Fruit fly (Drosophila melanogaster) whole organism, embryonic: Measurements from ENCODE around the gene ebd1.

Source experiments
- ATbp ChIP-seq: fragments of 200-800 bp; sonication (Bioruptor generic); optimal IDR thresholded peaks from 2 replicates; lab custom pipeline; 2017; ENCODE audit warnings: missing biosample characterization, mild to moderate bottlenecking, missing genetic modification characterization, missing genetic modification reagents
- CG10147 ChIP-seq: fragments of 200-800 bp; sonication (Bioruptor generic); optimal IDR thresholded peaks from 2 replicates; lab custom pipeline; 2019; ENCODE audit warnings: missing biosample characterization, mild to moderate bottlenecking, missing genetic modification characterization, moderate library complexity
- CG10209 ChIP-seq: fragments of 200-800 bp; sonication (Bioruptor generic); optimal IDR thresholded peaks from 3 replicates; lab custom pipeline; 2017; ENCODE audit warnings: missing biosample characterization, mild to moderate bottlenecking, missing genetic modification characterization, missing genetic modification reagents
- CG10543 ChIP-seq: fragments of 200-800 bp; sonication (Bioruptor generic); optimal IDR thresholded peaks from 3 replicates; lab custom pipeline; 2017; ENCODE audit warnings: missing biosample characterization, mild to moderate bottlenecking, missing genetic modification characterization, moderate library complexity
- CG11247 ChIP-seq: fragments of 200-800 bp; sonication (Bioruptor generic); IDR thresholded peaks from 2 replicates; pipeline ENCODE4 v1.3.6; 2022; ENCODE audit warnings: missing biosample characterization, missing genetic modification characterization
- CG11398 ChIP-seq: fragments of 200-800 bp; sonication (Bioruptor generic); optimal IDR thresholded peaks from 2 replicates; lab custom pipeline; 2016; ENCODE audit warnings: missing biosample characterization, missing genetic modification characterization
- CG11696 ChIP-seq: fragments of 200-800 bp; sonication (Bioruptor generic); IDR thresholded peaks from 2 replicates; pipeline ENCODE4 v1.3.6; 2022; ENCODE audit warnings: missing biosample characterization, missing genetic modification characterization
- CG1792 ChIP-seq: fragments of 200-800 bp; sonication (Bioruptor generic); optimal IDR thresholded peaks from 2 replicates; lab custom pipeline; 2016; ENCODE audit warnings: missing biosample characterization, missing genetic modification characterization
- CG18599 ChIP-seq: fragments of 200-800 bp; sonication (Bioruptor generic); optimal IDR thresholded peaks from 3 replicates; lab custom pipeline; 2017; ENCODE audit warnings: missing biosample characterization, missing genetic modification characterization, mild to moderate bottlenecking, moderate library complexity, missing genetic modification reagents
- CG2202 ChIP-seq: fragments of 200-800 bp; sonication (Bioruptor generic); optimal IDR thresholded peaks from 2 replicates; lab custom pipeline; 2018; ENCODE audit warnings: missing biosample characterization, mild to moderate bottlenecking, missing genetic modification characterization
- CG2678 ChIP-seq: fragments of 200-800 bp; sonication (Bioruptor generic); optimal IDR thresholded peaks from 3 replicates; lab custom pipeline; 2019; ENCODE audit warnings: missing biosample characterization, mild to moderate bottlenecking, missing genetic modification characterization, moderate library complexity
- CG2875 ChIP-seq: fragments of 200-800 bp; sonication (Bioruptor generic); optimal IDR thresholded peaks from 2 replicates; lab custom pipeline; 2017; ENCODE audit warnings: missing biosample characterization, mild to moderate bottlenecking, missing genetic modification characterization, missing genetic modification reagents
- CG3407 ChIP-seq: fragments of 200-800 bp; sonication (Bioruptor generic); optimal IDR thresholded peaks from 2 replicates; lab custom pipeline; 2018; ENCODE audit warnings: missing biosample characterization, mild to moderate bottlenecking, missing genetic modification characterization
- CG34224 ChIP-seq: fragments of 200-800 bp; sonication (Bioruptor generic); IDR thresholded peaks from 3 replicates; pipeline ENCODE4 v1.3.6; 2022; ENCODE audit warnings: missing biosample characterization, missing genetic modification characterization; ENCODE audit not compliant: partially characterized antibody
- CG6689 ChIP-seq: fragments of 200-800 bp; sonication (Bioruptor generic); IDR thresholded peaks from 2 replicates; pipeline ENCODE4 v1.3.6; 2022; ENCODE audit warnings: missing biosample characterization, missing genetic modification characterization
- CG7928 ChIP-seq: fragments of 200-800 bp; sonication (Bioruptor generic); optimal IDR thresholded peaks from 2 replicates; lab custom pipeline; 2017; ENCODE audit warnings: missing biosample characterization, mild to moderate bottlenecking, missing genetic modification characterization
- CG7987 ChIP-seq: fragments of 200-800 bp; sonication (Bioruptor generic); optimal IDR thresholded peaks from 2 replicates; lab custom pipeline; 2018; ENCODE audit warnings: missing biosample characterization, mild to moderate bottlenecking, missing genetic modification characterization, moderate library complexity
- CG8281 ChIP-seq: fragments of 200-800 bp; sonication (Bioruptor generic); optimal IDR thresholded peaks from 2 replicates; lab custom pipeline; 2018; ENCODE audit warnings: missing biosample characterization, mild to moderate bottlenecking, missing genetic modification characterization, moderate library complexity
- Dek ChIP-seq: fragments of 200-800 bp; sonication (Bioruptor generic); optimal IDR thresholded peaks from 3 replicates; lab custom pipeline; 2019; ENCODE audit warnings: missing biosample characterization, mild to moderate bottlenecking, missing genetic modification characterization, moderate library complexity
- Dfd ChIP-seq, 2 experiments: fragments of >200 bp; optimal IDR thresholded peaks; 2 replicates each; lab custom pipeline; 2017; ENCODE audit warnings: missing biosample characterization in 2 of 2, missing genetic modification characterization in 2 of 2
- Eip74EF ChIP-seq, 2 experiments: fragments of 200-800 bp in 1 of 2; fragments of >200 bp in 1 of 2; sonication (Bioruptor generic) in 1 of 2; optimal IDR thresholded peaks; 2 replicates each; lab custom pipeline; 2017 to 2019; ENCODE audit warnings: missing biosample characterization in 2 of 2, missing genetic modification characterization in 2 of 2, mild to moderate bottlenecking in 1 of 2, moderate library complexity in 1 of 2
- GATAe ChIP-seq: fragments of 200-800 bp; sonication (Bioruptor generic); conservative IDR thresholded peaks from 2 replicates; pipeline ENCODE4 v1.3.6; 2022; ENCODE audit warnings: missing biosample characterization, missing genetic modification characterization
- HHEX ChIP-seq: fragments of 200-800 bp; sonication (Bioruptor generic); optimal IDR thresholded peaks from 3 replicates; lab custom pipeline; 2017; ENCODE audit warnings: missing biosample characterization, mild to moderate bottlenecking, missing genetic modification characterization, missing genetic modification reagents
- HLHmδ ChIP-seq: fragments of 200-800 bp; sonication (Bioruptor generic); optimal IDR thresholded peaks from 2 replicates; lab custom pipeline; 2018; ENCODE audit warnings: missing biosample characterization, mild to moderate bottlenecking, missing genetic modification characterization, moderate library complexity
- Mes4 ChIP-seq: fragments of 200-800 bp; sonication (Bioruptor generic); optimal IDR thresholded peaks from 2 replicates; lab custom pipeline; 2016; ENCODE audit warnings: missing biosample characterization, missing genetic modification characterization
- Oli ChIP-seq: fragments of 200-800 bp; sonication (Bioruptor generic); optimal IDR thresholded peaks from 2 replicates; lab custom pipeline; 2018; ENCODE audit warnings: missing biosample characterization, mild to moderate bottlenecking, missing genetic modification characterization, moderate library complexity
- Six4 ChIP-seq: fragments of 200-800 bp; sonication (Bioruptor generic); optimal IDR thresholded peaks from 2 replicates; lab custom pipeline; 2016; ENCODE audit warnings: missing biosample characterization, missing genetic modification characterization
- Usf ChIP-seq: fragments of 200-800 bp; sonication (Bioruptor generic); optimal IDR thresholded peaks from 2 replicates; lab custom pipeline; 2017; ENCODE audit warnings: missing genotype, missing biosample characterization, missing genetic modification characterization
- aop ChIP-seq: fragments of 200-800 bp; sonication (Bioruptor generic); IDR thresholded peaks from 2 replicates; pipeline ENCODE4 v1.3.6; 2022; ENCODE audit warnings: missing biosample characterization, missing genetic modification characterization
- ara ChIP-seq: fragments of 200-800 bp; sonication (Bioruptor generic); IDR thresholded peaks from 2 replicates; pipeline ENCODE4 v1.3.6; 2022; ENCODE audit warnings: missing biosample characterization, missing genetic modification characterization
- bbx ChIP-seq: fragments of 200-800 bp; sonication (Bioruptor generic); IDR thresholded peaks from 2 replicates; pipeline ENCODE4 v1.3.6; 2022; ENCODE audit warnings: missing biosample characterization, missing genetic modification characterization; ENCODE audit not compliant: partially characterized antibody
- chif ChIP-seq, 2 experiments: fragments of 200-800 bp; sonication (Bioruptor generic); optimal IDR thresholded peaks; 3 replicates each; lab custom pipeline; 2016; ENCODE audit warnings: missing biosample characterization in 2 of 2, missing genetic modification characterization in 2 of 2
- crol ChIP-seq: fragments of 200-800 bp; sonication (Bioruptor generic); IDR thresholded peaks from 2 replicates; pipeline ENCODE4 v1.3.6; 2022; ENCODE audit warnings: missing biosample characterization, missing genetic modification characterization
- dmrt99B ChIP-seq: fragments of 200-800 bp; sonication (Bioruptor generic); optimal IDR thresholded peaks from 2 replicates; lab custom pipeline; 2018; ENCODE audit warnings: missing biosample characterization, mild to moderate bottlenecking, missing genetic modification characterization, moderate library complexity
- ems ChIP-seq: fragments of 200-800 bp; sonication (Bioruptor generic); optimal IDR thresholded peaks from 3 replicates; lab custom pipeline; 2016; ENCODE audit warnings: missing biosample characterization, missing genetic modification characterization
- gcm ChIP-seq: fragments of 200-800 bp; sonication (Bioruptor generic); optimal IDR thresholded peaks from 2 replicates; lab custom pipeline; 2019; ENCODE audit warnings: missing biosample characterization, mild to moderate bottlenecking, missing genetic modification characterization, moderate library complexity
- ind ChIP-seq: fragments of 200-800 bp; sonication (Bioruptor generic); optimal IDR thresholded peaks from 3 replicates; lab custom pipeline; 2016; ENCODE audit warnings: missing biosample characterization, missing genetic modification characterization
- kah ChIP-seq: fragments of 200-800 bp; sonication (Bioruptor generic); optimal IDR thresholded peaks from 2 replicates; lab custom pipeline; 2018; ENCODE audit warnings: missing biosample characterization, mild to moderate bottlenecking, missing genetic modification characterization
- mirr ChIP-seq: fragments of 200-800 bp; sonication (Bioruptor generic); optimal IDR thresholded peaks from 3 replicates; lab custom pipeline; 2018; ENCODE audit warnings: missing biosample characterization, mild to moderate bottlenecking, missing genetic modification characterization
- mld ChIP-seq: fragments of 200-800 bp; sonication (Bioruptor generic); IDR thresholded peaks from 3 replicates; pipeline ENCODE4 v1.3.6; 2022; ENCODE audit warnings: missing biosample characterization, missing genetic modification characterization; ENCODE audit not compliant: partially characterized antibody
- nau ChIP-seq: fragments of 200-800 bp; sonication (Bioruptor generic); optimal IDR thresholded peaks from 3 replicates; lab custom pipeline; 2017; ENCODE audit warnings: missing biosample characterization, mild to moderate bottlenecking, missing genetic modification characterization, missing genetic modification reagents
- nmo ChIP-seq: fragments of 200-800 bp; sonication (Bioruptor generic); optimal IDR thresholded peaks from 2 replicates; lab custom pipeline; 2018; ENCODE audit warnings: missing biosample characterization, mild to moderate bottlenecking, missing genetic modification characterization, moderate library complexity
- peb ChIP-seq: fragments of 200-800 bp; sonication (Bioruptor generic); IDR thresholded peaks from 2 replicates; pipeline ENCODE4 v1.3.6; 2022; ENCODE audit warnings: missing biosample characterization, missing genetic modification characterization
- scrt ChIP-seq: fragments of 200-800 bp; sonication (Bioruptor generic); optimal IDR thresholded peaks from 2 replicates; lab custom pipeline; 2018; ENCODE audit warnings: missing biosample characterization, mild to moderate bottlenecking, missing genetic modification characterization, moderate library complexity
- sd ChIP-seq: fragments of 200-800 bp; sonication (Bioruptor generic); optimal IDR thresholded peaks from 3 replicates; lab custom pipeline; 2018; ENCODE audit warnings: missing biosample characterization, mild to moderate bottlenecking, missing genetic modification characterization, moderate library complexity
- sim ChIP-seq: fragments of 200-800 bp; sonication (Bioruptor generic); IDR thresholded peaks from 2 replicates; pipeline ENCODE4 v1.3.6; 2022; ENCODE audit warnings: missing biosample characterization, missing genetic modification characterization
- sna ChIP-seq: fragments of 200-800 bp; sonication (Bioruptor generic); IDR thresholded peaks from 2 replicates; pipeline ENCODE4 v1.3.6; 2022; ENCODE audit warnings: missing biosample characterization, missing genetic modification characterization; ENCODE audit not compliant: partially characterized antibody
- sob ChIP-seq: fragments of 200-800 bp; sonication (Bioruptor generic); IDR thresholded peaks from 2 replicates; pipeline ENCODE4 v1.3.6; 2022; ENCODE audit warnings: missing biosample characterization, missing genetic modification characterization
- toy ChIP-seq: fragments of 200-800 bp; sonication (Bioruptor generic); IDR thresholded peaks from 2 replicates; pipeline ENCODE4 v1.3.6; 2022; ENCODE audit warnings: missing biosample characterization, missing genetic modification characterization
- usp ChIP-seq: fragments of >200 bp; optimal IDR thresholded peaks from 2 replicates; lab custom pipeline; 2017; ENCODE audit warnings: missing biosample characterization, missing genetic modification characterization

The ebd1 gene

DNA sequence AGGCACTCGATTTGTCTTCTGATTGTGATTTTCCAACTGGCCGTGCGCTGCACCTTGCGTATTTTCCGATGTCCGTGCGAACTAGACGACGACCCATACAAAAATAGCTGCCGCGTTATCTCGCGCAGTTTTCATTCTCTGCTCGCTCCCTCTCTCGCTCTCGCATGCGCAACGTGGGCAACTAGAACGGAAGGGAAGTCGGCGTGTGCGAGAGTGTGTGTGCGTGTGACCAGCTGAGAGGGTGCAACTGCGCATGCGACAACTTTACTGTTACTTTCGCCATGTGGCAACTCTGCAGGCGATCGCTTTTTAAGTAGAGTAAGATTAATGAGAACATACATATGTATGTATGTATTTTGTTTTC lies at the start of gene ebd1 (continued):
- peak; percentile 34; the same call in 1 of the 2 replicates for TF ChIP-seq aop (GFP tag; lab: Robert Waterston, UW)
- TF ChIP-seq sob (GFP tag; lab: Robert Waterston, UW): no peak
- TF ChIP-seq chif (GFP tag; optimal IDR thresholded peaks at IDR 0.05; lab: Kevin White, UChicago): no peak
- TF ChIP-seq CG10543 (GFP tag; lab: Kevin White, UChicago): no peak
- no peak for TF ChIP-seq toy (GFP tag; lab: Robert Waterston, UW)
- no peak for TF ChIP-seq Eip74EF (GFP tag; optimal IDR thresholded peaks at IDR 0.05; lab: Kevin White, UChicago)
- no peak for TF ChIP-seq nmo (GFP tag; lab: Kevin White, UChicago)
- TF ChIP-seq Dek (tag; lab: Kevin White, UChicago): no peak
- TF ChIP-seq CG11247 (GFP tag; lab: Robert Waterston, UW): no peak
- TF ChIP-seq CG7928 (GFP tag; lab: Kevin White, UChicago): no peak
- TF ChIP-seq nau (GFP tag; lab: Kevin White, UChicago): no peak
- TF ChIP-seq CG7987 (GFP tag; lab: Kevin White, UChicago): no peak
- no peak for TF ChIP-seq CG10209 (GFP tag; lab: Kevin White, UChicago)
- no peak for TF ChIP-seq CG18599 (GFP tag; lab: Kevin White, UChicago)
- TF ChIP-seq mirr (GFP tag; lab: Kevin White, UChicago): peak; percentile 6
- no peak for TF ChIP-seq ATbp (GFP tag; lab: Kevin White, UChicago)
- no peak for TF ChIP-seq Mes4 (GFP tag; lab: Kevin White, UChicago)
- no peak for TF ChIP-seq peb (GFP tag; lab: Robert Waterston, UW)
- TF ChIP-seq CG10147 (GFP tag; lab: Kevin White, UChicago): no peak
- no peak for TF ChIP-seq CG11696
- TF ChIP-seq CG8281 (tag; lab: Kevin White, UChicago): no peak
- TF ChIP-seq crol (GFP tag; lab: Robert Waterston, UW): no peak
- no peak for TF ChIP-seq Dfd (GFP tag; optimal IDR thresholded peaks at IDR 0.05; lab: Kevin White, UChicago)
- 0 out of 2 replicates have a peak, but pooled peaks have one; percentile 7 for TF ChIP-seq GATAe
- no peak for TF ChIP-seq ara
- TF ChIP-seq mld (GFP tag; lab: Robert Waterston, UW): no peak
- TF ChIP-seq HHEX (GFP tag; lab: Kevin White, UChicago): no peak
- 0 out of 2 replicates have a peak, but pooled peaks have one; percentile 8 for TF ChIP-seq bbx
- TF ChIP-seq kah (GFP tag; lab: Kevin White, UChicago): no peak
- TF ChIP-seq CG6689: no peak
- no peak for TF ChIP-seq usp (GFP tag; lab: Kevin White, UChicago)
- TF ChIP-seq CG11398 (GFP tag; lab: Kevin White, UChicago): no peak
- TF ChIP-seq Usf (GFP tag; lab: Kevin White, UChicago): no peak
- no peak for TF ChIP-seq Six4 (GFP tag; lab: Kevin White, UChicago)
- TF ChIP-seq CG1792 (GFP tag; lab: Kevin White, UChicago): no peak
- TF ChIP-seq CG3407 (GFP tag; lab: Kevin White, UChicago): no peak
- TF ChIP-seq sim: no peak
- no peak for TF ChIP-seq ind (GFP tag; lab: Kevin White, UChicago)
- TF ChIP-seq gcm: peak; percentile 6
- no peak for TF ChIP-seq Oli (tag; lab: Kevin White, UChicago)
- no peak for TF ChIP-seq CG2875 (GFP tag; lab: Kevin White, UChicago)
- no peak for TF ChIP-seq ems (GFP tag; lab: Kevin White, UChicago)
- no peak for TF ChIP-seq CG2202 (tag; lab: Kevin White, UChicago)
- no peak for TF ChIP-seq sd (tag; lab: Kevin White, UChicago)
- no peak for TF ChIP-seq CG2678 (tag; lab: Kevin White, UChicago)
- peak; percentile 89 for TF ChIP-seq HLHmδ (GFP tag; lab: Kevin White, UChicago)
- TF ChIP-seq CG34224: 0 out of 3 replicates have a peak, but pooled peaks have one; percentile 16
- no peak for TF ChIP-seq scrt
- TF ChIP-seq dmrt99B (tag; lab: Kevin White, UChicago): no peak
- no peak for TF ChIP-seq sna (GFP tag; lab: Robert Waterston, UW)
